Worm (Caenorhabditis elegans) whole organism, L4 larva: Measurements from ENCODE around the gene asp-15.

ENCODE experiments used
- D1046.2 ChIP-seq: fragments of 200-800 bp; sonication (Bioruptor generic); IDR thresholded peaks from 2 replicates; pipeline ENCODE4 v1.3.6; 2022; ENCODE audit warnings: missing genetic modification characterization, missing compliant biosample characterization
- F10B5.3 ChIP-seq: sonication (generic microtip); optimal IDR thresholded peaks from 2 replicates; lab custom pipeline; 2016; ENCODE audit warnings: mild to moderate bottlenecking, missing genetic modification characterization, missing compliant biosample characterization
- F26F4.8 ChIP-seq: fragments of 200-800 bp; sonication (Bioruptor generic); conservative IDR thresholded peaks from 2 replicates; pipeline ENCODE4 v1.3.6; 2022; ENCODE audit warnings: missing genetic modification characterization, missing compliant biosample characterization
- F44E2.7 ChIP-seq: fragments of 200-800 bp; sonication (Bioruptor generic); IDR thresholded peaks from 2 replicates; pipeline ENCODE4 v2.1.2; 2022; ENCODE audit warnings: missing genetic modification characterization, missing compliant biosample characterization
- T20F7.1 ChIP-seq: fragments of 200-800 bp; sonication (Bioruptor generic); optimal IDR thresholded peaks from 2 replicates; lab custom pipeline; 2018; ENCODE audit warnings: mild to moderate bottlenecking, missing genetic modification characterization, missing compliant biosample characterization
- T26A8.4 ChIP-seq: fragments of 200-800 bp; sonication (Bioruptor generic); IDR thresholded peaks from 2 replicates; pipeline ENCODE4 v1.3.6; 2022; ENCODE audit warnings: missing genetic modification characterization, missing compliant biosample characterization
- Y48G9A.11 ChIP-seq: fragments of 200-800 bp; sonication (Bioruptor generic); IDR thresholded peaks from 2 replicates; pipeline ENCODE4 v1.3.6; 2022; ENCODE audit warnings: missing genetic modification reagents, missing genetic modification characterization, missing compliant biosample characterization
- ZK337.2 ChIP-seq: fragments of 200-800 bp; sonication (Bioruptor generic); IDR thresholded peaks from 2 replicates; pipeline ENCODE4 v1.3.6; 2022; ENCODE audit warnings: missing genetic modification reagents, missing genetic modification characterization, missing compliant biosample characterization
- aha-1 ChIP-seq: fragments of 150-350 bp; peaks from one replicate; lab custom pipeline; 2014; ENCODE audit warnings: missing biosample characterization, missing genetic modification characterization
- aly-2 ChIP-seq: sonication (generic microtip); optimal IDR thresholded peaks from 2 replicates; lab custom pipeline; 2018; ENCODE audit warnings: missing biosample characterization, missing genetic modification characterization
- ama-1 ChIP-seq: fragments of 150-350 bp; optimal IDR thresholded peaks from 2 replicates; lab custom pipeline; 2014; ENCODE audit warnings: inconsistent platforms, mixed read lengths
- arid-1 ChIP-seq: fragments of 200-800 bp; sonication (Bioruptor generic); conservative IDR thresholded peaks from 2 replicates; pipeline ENCODE4 v1.3.6; 2022; ENCODE audit warnings: missing genetic modification reagents, missing genetic modification characterization, missing compliant biosample characterization
- ceh-28 ChIP-seq: fragments of 150-350 bp; optimal IDR thresholded peaks from 2 replicates; lab custom pipeline; 2014; ENCODE audit warnings: missing biosample characterization, missing genetic modification reagents, missing genetic modification characterization
- ceh-62 ChIP-seq: sonication (generic microtip); optimal IDR thresholded peaks from 2 replicates; lab custom pipeline; 2017; ENCODE audit warnings: missing biosample characterization, missing genetic modification characterization
- ceh-82 ChIP-seq: sonication (generic microtip); optimal IDR thresholded peaks from 2 replicates; lab custom pipeline; 2017; ENCODE audit warnings: missing biosample characterization, missing genetic modification characterization
- ces-1 ChIP-seq: fragments of 150-350 bp; sonication (generic microtip); optimal IDR thresholded peaks from 4 replicates; lab custom pipeline; 2014; ENCODE audit warnings: missing biosample characterization, missing genetic modification reagents, missing genetic modification characterization
- cey-2 ChIP-seq: sonication (generic microtip); optimal IDR thresholded peaks from 3 replicates; lab custom pipeline; 2017; ENCODE audit warnings: missing genetic modification characterization, mild to moderate bottlenecking, missing compliant biosample characterization, antibody characterized with exemption, borderline replicate concordance; ENCODE audit not compliant: insufficient read depth
- daf-16 ChIP-seq, 3 experiments: sonication (generic microtip); optimal IDR thresholded peaks; 2 replicates each; lab custom pipeline; 2016 to 2017; ENCODE audit warnings: missing genetic modification characterization in 3 of 3, missing genetic modification reagents in 3 of 3, mild to moderate bottlenecking in 2 of 3, missing compliant biosample characterization in 2 of 3, missing biosample characterization in 1 of 3, moderate library complexity in 1 of 3
- dmd-8 ChIP-seq: fragments of 200-800 bp; sonication (Bioruptor generic); IDR thresholded peaks from 2 replicates; pipeline ENCODE4 v1.3.6; 2022; ENCODE audit warnings: missing genetic modification characterization, missing compliant biosample characterization
- dve-1 ChIP-seq: sonication (generic microtip); optimal IDR thresholded peaks from 2 replicates; lab custom pipeline; 2017; ENCODE audit warnings: antibody characterized with exemption, mild to moderate bottlenecking, missing genetic modification characterization, missing compliant biosample characterization; ENCODE audit not compliant: insufficient read depth
- egl-27 ChIP-seq: sonication (generic microtip); optimal IDR thresholded peaks from 3 replicates; lab custom pipeline; 2017; ENCODE audit warnings: missing biosample characterization, missing genetic modification reagents, missing genetic modification characterization
- hlh-11 ChIP-seq: fragments of 200-800 bp; sonication (Bioruptor generic); optimal IDR thresholded peaks from 2 replicates; lab custom pipeline; 2018; ENCODE audit warnings: mild to moderate bottlenecking, missing genetic modification characterization, missing compliant biosample characterization
- hlh-30 ChIP-seq: sonication (generic microtip); optimal IDR thresholded peaks from 2 replicates; lab custom pipeline; 2017; ENCODE audit warnings: antibody characterized with exemption, mild to moderate bottlenecking, missing genetic modification characterization, missing compliant biosample characterization; ENCODE audit not compliant: insufficient read depth
- hmg-1.1 ChIP-seq: fragments of 200-800 bp; sonication (Bioruptor generic); IDR thresholded peaks from 2 replicates; pipeline ENCODE4 v1.3.6; 2022; ENCODE audit warnings: missing genetic modification reagents, missing genetic modification characterization, missing compliant biosample characterization
- jun-1 ChIP-seq: fragments of 150-350 bp; optimal IDR thresholded peaks from 2 replicates; lab custom pipeline; 2014; ENCODE audit warnings: missing biosample characterization, missing genetic modification reagents, missing genetic modification characterization
- lin-1 ChIP-seq: fragments of 200-800 bp; sonication (Bioruptor generic); IDR thresholded peaks from 2 replicates; pipeline ENCODE4 v1.3.6; 2022; ENCODE audit warnings: missing genetic modification reagents, missing genetic modification characterization, missing compliant biosample characterization
- lin-15B ChIP-seq: fragments of 150-350 bp; sonication (generic microtip); optimal IDR thresholded peaks from 3 replicates; lab custom pipeline; 2014; ENCODE audit warnings: missing biosample characterization, missing genetic modification characterization
- lin-29 ChIP-seq: fragments of 200-800 bp; sonication (Bioruptor generic); IDR thresholded peaks from 2 replicates; pipeline ENCODE4 v1.3.6; 2022; ENCODE audit warnings: missing genetic modification reagents, missing genetic modification characterization, missing compliant biosample characterization
- lsy-2 ChIP-seq, 2 experiments: fragments of 150-350 bp in 1 of 2; sonication (generic microtip) in 1 of 2; optimal IDR thresholded peaks; 2 replicates each; lab custom pipeline; 2014 to 2017; ENCODE audit warnings: missing biosample characterization in 2 of 2, missing genetic modification characterization in 2 of 2
- mdl-1 ChIP-seq, 2 experiments: fragments of 150-350 bp in 1 of 2; sonication (generic microtip) in 1 of 2; optimal IDR thresholded peaks; 2 replicates each; lab custom pipeline; 2014 to 2017; ENCODE audit warnings: missing biosample characterization in 2 of 2, missing genetic modification characterization in 2 of 2
- mdt-29 ChIP-seq: fragments of 200-800 bp; sonication (Bioruptor generic); IDR thresholded peaks from 2 replicates; pipeline ENCODE4 v1.3.6; 2022; ENCODE audit warnings: missing genetic modification reagents, missing genetic modification characterization, missing compliant biosample characterization
- mep-1 ChIP-seq: fragments of 150-350 bp; sonication (generic microtip); optimal IDR thresholded peaks from 3 replicates; lab custom pipeline; 2014; ENCODE audit warnings: missing biosample characterization, missing genetic modification characterization
- nhr-10 ChIP-seq: fragments of 150-350 bp; optimal IDR thresholded peaks from 2 replicates; lab custom pipeline; 2014; ENCODE audit warnings: missing biosample characterization, missing genetic modification characterization
- nhr-102 ChIP-seq: sonication (generic microtip); optimal IDR thresholded peaks from 2 replicates; lab custom pipeline; 2016; ENCODE audit warnings: mild to moderate bottlenecking, missing genetic modification characterization, moderate library complexity, missing compliant biosample characterization
- nhr-11 ChIP-seq: fragments of 150-350 bp; optimal IDR thresholded peaks from 2 replicates; lab custom pipeline; 2014; ENCODE audit warnings: missing biosample characterization, missing genetic modification characterization
- nhr-237 ChIP-seq: sonication (generic microtip); optimal IDR thresholded peaks from 2 replicates; lab custom pipeline; 2017; ENCODE audit warnings: missing biosample characterization, missing genetic modification characterization
- nhr-76 ChIP-seq: fragments of 150-350 bp; optimal IDR thresholded peaks from 2 replicates; lab custom pipeline; 2014; ENCODE audit warnings: missing biosample characterization, missing genetic modification characterization
- sdz-12 ChIP-seq: fragments of 200-800 bp; sonication (Bioruptor generic); optimal IDR thresholded peaks from 2 replicates; lab custom pipeline; 2018; ENCODE audit warnings: mild to moderate bottlenecking, missing genetic modification characterization, missing compliant biosample characterization
- set-16 ChIP-seq: fragments of 200-800 bp; sonication (Bioruptor generic); IDR thresholded peaks from 2 replicates; pipeline ENCODE4 v1.3.6; 2022; ENCODE audit warnings: missing genetic modification reagents, missing genetic modification characterization, missing compliant biosample characterization
- snpc-1.2 ChIP-seq: fragments of 200-800 bp; sonication (Bioruptor generic); IDR thresholded peaks from 2 replicates; pipeline ENCODE4 v1.3.6; 2022; ENCODE audit warnings: missing genetic modification reagents, missing genetic modification characterization, missing compliant biosample characterization
- tag-97 ChIP-seq: fragments of 200-800 bp; sonication (Bioruptor generic); IDR thresholded peaks from 2 replicates; pipeline ENCODE4 v1.3.6; 2022; ENCODE audit warnings: missing genetic modification characterization, missing compliant biosample characterization
- tra-1 ChIP-seq: fragments of 200-800 bp; sonication (Bioruptor generic); IDR thresholded peaks from 2 replicates; pipeline ENCODE4 v1.3.6; 2022; ENCODE audit warnings: missing genetic modification reagents, missing genetic modification characterization, missing compliant biosample characterization
- unc-62 ChIP-seq, 3 experiments: fragments of 150-350 bp in 1 of 3; sonication (generic microtip); optimal IDR thresholded peaks in 2 of 3; peaks in 1 of 3; 1 replicate in 1 of 3; 2 replicates in 2 of 3; lab custom pipeline; 2014 to 2017; ENCODE audit warnings: missing biosample characterization in 3 of 3, missing genetic modification characterization in 3 of 3, missing genetic modification reagents in 3 of 3, missing genotype in 1 of 3
- zip-11 ChIP-seq: fragments of 200-800 bp; sonication (Bioruptor generic); IDR thresholded peaks from 2 replicates; pipeline ENCODE4 v1.3.6; 2022; ENCODE audit warnings: missing genetic modification characterization, missing compliant biosample characterization
- zip-2 ChIP-seq: fragments of 150-350 bp; optimal IDR thresholded peaks from 2 replicates; lab custom pipeline; 2014; ENCODE audit warnings: missing biosample characterization, missing genetic modification characterization

The asp-15 gene

DNA sequence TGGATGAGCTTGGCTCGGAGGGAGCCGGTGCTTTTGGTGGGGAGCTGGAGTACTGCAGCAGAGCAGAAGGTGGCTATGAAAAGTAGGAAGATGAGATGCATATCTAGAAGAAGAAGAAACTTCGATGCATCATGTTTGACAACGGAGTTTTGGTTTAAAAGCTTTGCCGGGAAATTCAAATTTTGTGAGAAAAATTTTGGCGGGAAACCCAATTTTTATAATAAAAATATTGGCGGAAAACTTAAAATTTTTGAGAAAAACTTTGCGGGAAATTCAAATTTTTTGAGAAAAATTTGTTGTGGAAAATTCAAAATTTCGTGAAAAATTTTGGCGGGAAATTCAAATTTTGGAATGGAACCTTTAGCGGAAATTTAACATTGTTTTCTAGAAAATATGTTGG lies at the start of gene asp-15:
Gene asp-15, minus strand, starts transcription at position 101 of the 400 bp plus-strand sequence.
- TF ChIP-seq dmd-8 (GFP tag; lab: Robert Waterston, UW): no peak
- TF ChIP-seq mdt-29: no peak
- no peak for TF ChIP-seq nhr-102
- TF ChIP-seq hlh-11 (tag; lab: Kevin White, UChicago): no peak
- no peak for TF ChIP-seq daf-16 (GFP tag; optimal IDR thresholded peaks at IDR 0.05; lab: Kevin White, UChicago)
- TF ChIP-seq daf-16 (tag; optimal IDR thresholded peaks at IDR 0.05; lab: Kevin White, UChicago): no peak
- TF ChIP-seq ZK337.2: no peak
- TF ChIP-seq nhr-10 (tag; lab: Kevin White, UChicago): no peak
- no peak for TF ChIP-seq arid-1
- no peak for TF ChIP-seq zip-2 (tag; lab: Kevin White, UChicago)
- TF ChIP-seq F44E2.7 (GFP tag; lab: Robert Waterston, UW): no peak
- TF ChIP-seq aly-2 (tag; lab: Kevin White, UChicago): no peak
- TF ChIP-seq cey-2: no peak
- TF ChIP-seq nhr-76 (tag; lab: Kevin White, UChicago): no peak

DNA sequence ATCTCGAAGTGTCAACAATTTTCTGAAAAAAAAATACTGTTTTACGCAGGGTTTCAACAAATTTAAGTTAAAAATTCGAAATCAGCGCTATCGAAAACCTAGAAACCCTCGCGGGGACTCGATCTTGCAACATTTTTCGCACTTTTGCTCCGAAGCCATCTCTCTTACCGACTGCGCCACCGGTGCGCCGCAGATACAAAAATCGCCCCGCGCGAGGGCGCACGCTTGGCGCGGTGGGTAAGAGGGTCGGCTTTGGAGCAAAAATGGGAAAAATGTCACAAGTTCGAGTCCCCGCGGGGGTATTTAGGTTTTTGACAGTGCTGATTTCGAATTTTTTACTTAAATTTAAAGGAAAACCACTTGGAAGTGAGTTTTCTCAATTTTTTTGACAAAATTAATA lies 46.2 kb upstream of the asp-15 start:
- TF ChIP-seq sdz-12 (GFP tag; lab: Kevin White, UChicago) (no peak), set-16 (peak; percentile 64), mep-1 (tag; lab: Kevin White, UChicago) (no peak), F10B5.3 (no peak), F44E2.7 (GFP tag; lab: Robert Waterston, UW) (0 out of 2 replicates have a peak, but pooled peaks have one; percentile 64), Y48G9A.11 (GFP tag; lab: Robert Waterston, UW) (0 out of 2 replicates have a peak, but pooled peaks have one; percentile 38)

DNA sequence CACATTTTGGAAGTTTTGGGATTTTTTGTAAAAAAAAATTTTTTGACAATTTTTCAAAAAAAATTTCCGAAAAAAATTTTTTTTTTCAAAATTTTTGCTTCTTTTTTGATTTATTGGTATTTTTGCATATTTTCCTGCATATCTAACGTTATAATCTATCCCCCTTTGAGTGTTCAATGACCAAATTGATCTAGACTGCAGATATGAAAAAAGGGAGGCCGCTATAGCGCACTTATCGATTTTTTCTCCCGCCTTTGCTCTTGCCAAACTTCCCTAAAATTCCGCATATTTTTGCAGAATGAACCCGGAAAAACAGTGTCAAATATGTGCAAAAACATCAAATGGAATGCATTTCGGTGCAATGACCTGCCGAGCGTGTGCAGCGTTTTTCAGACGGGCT lies 42.8 kb upstream of the asp-15 start, which contains the start of gene nhr-145:
Gene nhr-145, plus strand, starts transcription at position 298 of the 400 bp plus-strand sequence.
- TF ChIP-seq nhr-237: no peak
- TF ChIP-seq hmg-1.1: no peak
- TF ChIP-seq jun-1 (tag; lab: Kevin White, UChicago): no peak
- TF ChIP-seq aha-1 (tag; lab: Kevin White, UChicago): no peak
- no peak for TF ChIP-seq T26A8.4 (GFP tag; lab: Robert Waterston, UW)
- TF ChIP-seq zip-2 (tag; lab: Kevin White, UChicago): no peak
- TF ChIP-seq egl-27 (tag; lab: Kevin White, UChicago): no peak
- TF ChIP-seq lsy-2 (tag; optimal IDR thresholded peaks at IDR 0.05; lab: Kevin White, UChicago): no peak
- no peak for TF ChIP-seq F26F4.8 (GFP tag; lab: Robert Waterston, UW)
- TF ChIP-seq unc-62 (GFP tag; optimal IDR thresholded peaks at IDR 0.05 in 1 of 2; lab: Kevin White, UChicago): no peak
- no peak for TF ChIP-seq unc-62 (tag; optimal IDR thresholded peaks at IDR 0.05; lab: Kevin White, UChicago)
- TF ChIP-seq dve-1 (tag; lab: Kevin White, UChicago): no peak
- no peak for TF ChIP-seq T20F7.1 (GFP tag; lab: Kevin White, UChicago)
- no peak for TF ChIP-seq ceh-82
- no peak for TF ChIP-seq daf-16 (GFP tag; optimal IDR thresholded peaks at IDR 0.05; lab: Kevin White, UChicago)
- TF ChIP-seq daf-16 (tag; optimal IDR thresholded peaks at IDR 0.05; lab: Kevin White, UChicago): no peak
- TF ChIP-seq ZK337.2: no peak
- TF ChIP-seq lin-1 (GFP tag; lab: Robert Waterston, UW): no peak
- no peak for TF ChIP-seq tag-97 (GFP tag; lab: Robert Waterston, UW)
- TF ChIP-seq mdl-1 (tag; optimal IDR thresholded peaks at IDR 0.05; lab: Kevin White, UChicago): no peak
- TF ChIP-seq, all 104 proteins: peak for 0

DNA sequence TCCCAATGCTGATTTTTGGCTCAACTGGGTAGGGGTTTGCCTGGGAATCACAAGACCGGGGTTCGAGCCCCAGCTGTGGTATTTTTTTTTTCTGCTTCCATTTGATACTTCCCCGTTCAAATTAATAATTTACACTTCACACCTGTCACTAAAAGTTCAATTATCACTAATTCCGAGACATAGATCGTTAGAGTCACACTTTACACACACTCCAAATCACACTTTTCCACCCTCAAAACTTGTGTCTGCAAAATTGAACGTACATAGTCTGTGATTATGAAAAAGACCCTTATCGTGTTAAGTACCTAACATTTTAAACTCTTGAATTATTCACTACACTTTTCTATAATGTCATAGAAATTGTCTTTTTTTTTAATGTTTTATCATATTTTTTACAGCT lies 39.1 kb upstream of the asp-15 start:
- TF ChIP-seq tra-1 (GFP tag; lab: Robert Waterston, UW): no peak
- no peak for TF ChIP-seq lin-15B (tag; lab: Kevin White, UChicago)
- TF ChIP-seq ces-1: no peak
- peak; percentile 35 for TF ChIP-seq hlh-30 (tag; lab: Kevin White, UChicago)
- no peak for TF ChIP-seq lin-29 (GFP tag; lab: Robert Waterston, UW)
- no peak for TF ChIP-seq ceh-28
- no peak for TF ChIP-seq D1046.2 (GFP tag; lab: Robert Waterston, UW)
- no peak for TF ChIP-seq zip-2 (tag; lab: Kevin White, UChicago)
- no peak for TF ChIP-seq T26A8.4 (GFP tag; lab: Robert Waterston, UW)
- TF ChIP-seq nhr-102: no peak
- TF ChIP-seq daf-16 (GFP tag; optimal IDR thresholded peaks at IDR 0.05; lab: Kevin White, UChicago): no peak
- no peak for TF ChIP-seq daf-16 (tag; optimal IDR thresholded peaks at IDR 0.05; lab: Kevin White, UChicago)
- TF ChIP-seq nhr-11: no peak
- TF ChIP-seq zip-11 (GFP tag; lab: Robert Waterston, UW): no peak
- TF ChIP-seq F10B5.3: no peak
- no peak for TF ChIP-seq ceh-62
- peak; percentile 20 for TF ChIP-seq hlh-11 (tag; lab: Kevin White, UChicago)
- TF ChIP-seq snpc-1.2 (GFP tag; lab: Robert Waterston, UW): no peak
- no peak for TF ChIP-seq hmg-1.1
- TF ChIP-seq ama-1 (lab: Kevin White, UChicago): no peak
